Worm (Caenorhabditis elegans): ENCODE results near the gene fbxa-169.

ce11 chrII:13637464-13637863 lies 10.9 kb upstream of the fbxa-169 start:
- TF ChIP-seq him-1 (tag; optimal IDR thresholded peaks at IDR 0.05) (no peak), W03F9.2 (tag; optimal IDR thresholded peaks at IDR 0.05) (no peak), dao-5 (tag; optimal IDR thresholded peaks at IDR 0.05) (no peak)

Data from whole organism, L4/young adult.